Worm (Caenorhabditis elegans): Measurements from ENCODE around the gene C18E9.2.

The C18E9.2 gene

DNA sequence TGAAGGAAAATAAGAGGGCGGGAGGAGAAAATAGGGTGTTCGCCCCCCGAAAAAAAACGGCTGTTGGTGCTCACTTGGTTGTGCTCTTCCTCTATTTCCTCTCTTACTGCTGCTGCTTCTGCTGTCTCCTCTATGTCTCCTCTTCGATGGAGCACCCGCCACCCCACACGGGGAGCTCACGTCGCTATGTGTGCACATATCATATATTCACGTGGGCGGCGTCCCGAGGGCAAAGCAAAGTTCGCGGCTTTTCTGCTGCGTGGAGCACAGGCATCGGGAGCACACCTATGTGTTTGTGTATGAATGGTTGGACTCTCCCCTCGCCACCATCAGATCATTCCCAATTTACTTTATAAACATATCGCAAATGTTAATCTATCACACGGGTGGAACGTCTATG, 48.5 kb downstream of the C18E9.2 start (continued):
- TF ChIP-seq hmg-1.2 (GFP tag; IDR thresholded peaks at IDR 0.05) (0 out of 2 replicates have a peak, but pooled peaks have one; percentile 19), mcd-1 (GFP tag; IDR thresholded peaks at IDR 0.05) (0 out of 2 replicates have a peak, but pooled peaks have one; percentile 40), tbp1 (GFP tag; optimal IDR thresholded peaks at IDR 0.05) (no peak), tbx-9 (tag; optimal IDR thresholded peaks at IDR 0.05; ENCODE audit: borderline replicate concordance) (no peak), ztf-26 (tag; optimal IDR thresholded peaks at IDR 0.05) (no peak), zfh-2 (GFP tag; conservative IDR thresholded peaks at IDR 0.05) (peak; percentile 93), lag-1 (GFP tag; IDR thresholded peaks at IDR 0.05) (no peak), rcor-1 (GFP tag; IDR thresholded peaks at IDR 0.05) (no peak), dox-1 (GFP tag; IDR thresholded peaks at IDR 0.05) (peak; percentile 41; the same call in 1 of the 2 replicates), F52B5.7 (tag; optimal IDR thresholded peaks at IDR 0.05) (no peak), madf-3 (GFP tag; IDR thresholded peaks at IDR 0.05) (no peak), madf-8 (GFP tag; conservative IDR thresholded peaks at IDR 0.05) (no peak), attf-6 (GFP tag; IDR thresholded peaks at IDR 0.05) (no peak), B0336.3 (GFP tag; IDR thresholded peaks at IDR 0.05) (no peak), hrde-1 (tag; optimal IDR thresholded peaks at IDR 0.05; ENCODE audit: borderline replicate concordance) (no peak), B0261.1 (tag; optimal IDR thresholded peaks at IDR 0.05) (no peak), Y67H2A.10 (GFP tag; conservative IDR thresholded peaks at IDR 0.05) (no peak), atf-7 (tag; optimal IDR thresholded peaks at IDR 0.05) (no peak), ZK185.1 (tag; optimal IDR thresholded peaks at IDR 0.05; ENCODE audit: poor library complexity, severe bottlenecking) (no peak), egrh-3 (GFP tag; IDR thresholded peaks at IDR 0.05) (peak; percentile 38; the same call in 1 of the 2 replicates), ztf-18 (tag; optimal IDR thresholded peaks at IDR 0.05) (no peak), madf-6 (GFP tag; IDR thresholded peaks at IDR 0.05) (no peak), somi-1 (GFP tag; optimal IDR thresholded peaks at IDR 0.05) (no peak), nfya-1 (tag; optimal IDR thresholded peaks at IDR 0.05; ENCODE audit: borderline replicate concordance, insufficient read depth) (no peak), bed-2 (GFP tag; IDR thresholded peaks at IDR 0.05) (no peak), snpc-3.4 (tag; optimal IDR thresholded peaks at IDR 0.05) (no peak), F37B4.10 (GFP tag; IDR thresholded peaks at IDR 0.05) (no peak), ceh-27 (GFP tag; optimal IDR thresholded peaks at IDR 0.05) (peak; percentile 31), fkh-3 (tag; optimal IDR thresholded peaks at IDR 0.05) (no peak), D2030.7 (GFP tag; IDR thresholded peaks at IDR 0.05) (no peak), madf-10 (tag; optimal IDR thresholded peaks at IDR 0.05) (no peak), chd-7 (tag; optimal IDR thresholded peaks at IDR 0.05) (peak; percentile 36), nhr-80 (tag; optimal IDR thresholded peaks at IDR 0.05) (no peak), him-1 (tag; optimal IDR thresholded peaks at IDR 0.05) (no peak), mel-28 (tag; optimal IDR thresholded peaks at IDR 0.05; ENCODE audit: borderline replicate concordance) (no peak), ztf-28 (GFP tag; IDR thresholded peaks at IDR 0.05) (no peak; the same call in 1 of the 2 replicates), let-607 (tag; optimal IDR thresholded peaks at IDR 0.05) (no peak), ccch-3 (GFP tag; optimal IDR thresholded peaks at IDR 0.05) (no peak)

DNA sequence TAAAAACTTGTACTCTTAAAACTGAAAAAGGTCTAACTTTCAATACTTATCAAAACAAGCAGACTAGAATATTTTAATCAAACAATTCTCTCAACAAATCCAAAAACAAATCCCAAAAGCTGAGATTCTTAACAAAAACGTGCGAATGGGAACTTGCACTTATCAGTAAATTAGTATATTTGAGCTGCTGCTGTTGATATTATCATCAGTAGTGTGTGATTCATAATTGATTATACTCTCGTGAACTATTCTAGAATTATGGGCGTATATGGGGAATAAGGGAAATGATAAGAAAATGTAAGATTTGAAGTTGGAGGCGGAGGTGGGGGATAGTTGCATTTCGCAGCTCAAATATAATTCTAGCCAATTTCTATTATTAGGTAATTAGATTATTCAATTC, 49.4 kb downstream of the C18E9.2 start:
- no peak for TF ChIP-seq Y67H2A.10 (GFP tag; conservative IDR thresholded peaks at IDR 0.05)
